Worm (Caenorhabditis elegans) whole organism, young adult: ENCODE measurements around the gene str-19.

Source experiments
- B0019.2 ChIP-seq: fragments of 200-800 bp; sonication (Bioruptor generic); conservative IDR thresholded peaks from 2 replicates; pipeline ENCODE4 v1.3.6; 2022; ENCODE audit warnings: missing genetic modification reagents, missing genetic modification characterization, missing compliant biosample characterization
- B0336.3 ChIP-seq: fragments of 200-800 bp; sonication (Bioruptor generic); IDR thresholded peaks from 2 replicates; pipeline ENCODE4 v1.3.6; 2022; ENCODE audit warnings: missing genetic modification characterization, missing compliant biosample characterization
- C06A6.2 ChIP-seq: fragments of 200-800 bp; sonication (Bioruptor generic); conservative IDR thresholded peaks from 2 replicates; pipeline ENCODE4 v1.3.6; 2022; ENCODE audit warnings: missing genetic modification characterization, missing compliant biosample characterization
- C17E4.6 ChIP-seq: fragments of 200-800 bp; sonication (Bioruptor generic); IDR thresholded peaks from 2 replicates; pipeline ENCODE4 v1.3.6; 2022; ENCODE audit warnings: missing genetic modification reagents, missing genetic modification characterization, missing compliant biosample characterization
- D2030.7 ChIP-seq: fragments of 200-800 bp; sonication (Bioruptor generic); IDR thresholded peaks from 2 replicates; pipeline ENCODE4 v1.3.6; 2022; ENCODE audit warnings: missing genetic modification reagents, missing genetic modification characterization, missing compliant biosample characterization
- F23B12.7 ChIP-seq: sonication (generic microtip); optimal IDR thresholded peaks from 2 replicates; lab custom pipeline; 2017; ENCODE audit warnings: missing genetic modification characterization, mild to moderate bottlenecking, missing compliant biosample characterization, antibody characterized with exemption, moderate library complexity; ENCODE audit not compliant: insufficient read depth
- F33H1.4 ChIP-seq: fragments of 200-800 bp; sonication (Bioruptor generic); IDR thresholded peaks from 2 replicates; pipeline ENCODE4 v1.3.6; 2022; ENCODE audit warnings: missing genetic modification reagents, missing genetic modification characterization, missing compliant biosample characterization
- F39B2.1 ChIP-seq: fragments of 200-800 bp; sonication (Bioruptor generic); IDR thresholded peaks from 2 replicates; pipeline ENCODE4 v1.3.6; 2022; ENCODE audit warnings: missing genetic modification reagents, missing genetic modification characterization, missing compliant biosample characterization
- F55B11.4 ChIP-seq: sonication (generic microtip); optimal IDR thresholded peaks from 2 replicates; lab custom pipeline; 2016; ENCODE audit warnings: missing compliant biosample characterization, missing genetic modification characterization, borderline replicate concordance; ENCODE audit not compliant: insufficient read depth
- F57A8.1 ChIP-seq: fragments of 200-800 bp; sonication (Bioruptor generic); optimal IDR thresholded peaks from 2 replicates; lab custom pipeline; 2018; ENCODE audit warnings: mild to moderate bottlenecking, missing genetic modification characterization, moderate library complexity, missing compliant biosample characterization
- Y53F4B.3 ChIP-seq: fragments of 200-800 bp; sonication (Bioruptor generic); IDR thresholded peaks from 2 replicates; pipeline ENCODE4 v1.3.6; 2022; ENCODE audit warnings: missing genetic modification reagents, missing genetic modification characterization, missing compliant biosample characterization
- Y53G8AR.9 ChIP-seq: fragments of 200-800 bp; sonication (Bioruptor generic); conservative IDR thresholded peaks from 2 replicates; pipeline ENCODE4 v1.3.6; 2022; ENCODE audit warnings: missing genetic modification reagents, missing genetic modification characterization, missing compliant biosample characterization
- Y56A3A.18 ChIP-seq: fragments of 200-800 bp; sonication (Bioruptor generic); IDR thresholded peaks from 2 replicates; pipeline ENCODE4 v1.3.6; 2022; ENCODE audit warnings: missing genetic modification reagents, missing genetic modification characterization, missing compliant biosample characterization
- ama-1 ChIP-seq, 3 experiments: fragments of 150-350 bp in 1 of 3; sonication (generic microtip) in 2 of 3; optimal IDR thresholded peaks; 2 replicates each; lab custom pipeline; 2014 to 2018; ENCODE audit warnings: missing biosample characterization in 2 of 3, missing genetic modification characterization in 2 of 3, missing genetic modification reagents in 2 of 3
- aptf-3 ChIP-seq: fragments of 200-800 bp; sonication (Bioruptor generic); IDR thresholded peaks from 2 replicates; pipeline ENCODE4 v1.3.6; 2022; ENCODE audit warnings: missing genetic modification characterization, missing compliant biosample characterization
- atf-7 ChIP-seq: sonication (generic microtip); optimal IDR thresholded peaks from 2 replicates; lab custom pipeline; 2017; ENCODE audit warnings: mild to moderate bottlenecking, missing genetic modification characterization, missing compliant biosample characterization
- athp-1 ChIP-seq: sonication (generic microtip); optimal IDR thresholded peaks from 2 replicates; lab custom pipeline; 2017; ENCODE audit warnings: mild to moderate bottlenecking, missing genetic modification characterization, missing compliant biosample characterization
- attf-5 ChIP-seq: fragments of 200-800 bp; sonication (Bioruptor generic); optimal IDR thresholded peaks from 2 replicates; lab custom pipeline; 2018; ENCODE audit warnings: mild to moderate bottlenecking, missing genetic modification characterization, missing compliant biosample characterization
- bed-1 ChIP-seq: fragments of 200-800 bp; sonication (Bioruptor generic); IDR thresholded peaks from 2 replicates; pipeline ENCODE4 v1.3.6; 2022; ENCODE audit warnings: missing genetic modification reagents, missing genetic modification characterization, missing compliant biosample characterization
- ceh-27 ChIP-seq: fragments of 200-800 bp; sonication (Bioruptor generic); optimal IDR thresholded peaks from 2 replicates; lab custom pipeline; 2018; ENCODE audit warnings: mild to moderate bottlenecking, missing genetic modification characterization, moderate library complexity, missing compliant biosample characterization
- ceh-40 ChIP-seq: fragments of 200-800 bp; sonication (Bioruptor generic); IDR thresholded peaks from 2 replicates; pipeline ENCODE4 v1.3.6; 2022; ENCODE audit warnings: missing genetic modification characterization, missing compliant biosample characterization
- ceh-58 ChIP-seq: fragments of 200-800 bp; sonication (Bioruptor generic); IDR thresholded peaks from 2 replicates; pipeline ENCODE4 v1.3.6; 2022; ENCODE audit warnings: missing genetic modification characterization, missing compliant biosample characterization
- die-1 ChIP-seq: sonication (generic microtip); optimal IDR thresholded peaks from 2 replicates; lab custom pipeline; 2016; ENCODE audit warnings: missing genotype, mild to moderate bottlenecking, missing genetic modification characterization, missing compliant biosample characterization
- dox-1 ChIP-seq: fragments of 200-800 bp; sonication (Bioruptor generic); IDR thresholded peaks from 2 replicates; pipeline ENCODE4 v1.3.6; 2022; ENCODE audit warnings: missing genetic modification reagents, missing genetic modification characterization, missing compliant biosample characterization
- egl-44 ChIP-seq: fragments of 200-800 bp; sonication (Bioruptor generic); IDR thresholded peaks from 2 replicates; pipeline ENCODE4 v1.3.6; 2022; ENCODE audit warnings: missing genetic modification reagents, missing genetic modification characterization, missing compliant biosample characterization
- hlh-26 ChIP-seq: fragments of 200-800 bp; sonication (Bioruptor generic); conservative IDR thresholded peaks from 2 replicates; pipeline ENCODE4 v1.3.6; 2022; ENCODE audit warnings: missing genetic modification reagents, missing genetic modification characterization, missing compliant biosample characterization
- hsf-1 ChIP-seq: fragments of 200-800 bp; sonication (Bioruptor generic); IDR thresholded peaks from 2 replicates; pipeline ENCODE4 v1.3.6; 2022; ENCODE audit warnings: missing genetic modification reagents, missing genetic modification characterization, missing compliant biosample characterization
- let-607 ChIP-seq, 2 experiments: fragments of 200-800 bp in 1 of 2; sonication (Bioruptor generic) in 1 of 2; sonication (generic microtip) in 1 of 2; optimal IDR thresholded peaks; 2 replicates each; lab custom pipeline; 2016 to 2018; ENCODE audit warnings: mild to moderate bottlenecking in 2 of 2, missing compliant biosample characterization in 2 of 2, missing genetic modification characterization in 2 of 2, moderate library complexity in 2 of 2, missing genotype in 1 of 2
- lin-54 ChIP-seq: fragments of 200-800 bp; sonication (Bioruptor generic); optimal IDR thresholded peaks from 2 replicates; lab custom pipeline; 2018; ENCODE audit warnings: mild to moderate bottlenecking, missing genetic modification characterization, missing compliant biosample characterization
- lir-1 ChIP-seq: fragments of 200-800 bp; sonication (Bioruptor generic); conservative IDR thresholded peaks from 2 replicates; pipeline ENCODE4 v1.3.6; 2022; ENCODE audit warnings: missing genetic modification reagents, missing genetic modification characterization, missing compliant biosample characterization
- madf-10 ChIP-seq: sonication (generic microtip); optimal IDR thresholded peaks from 2 replicates; lab custom pipeline; 2016; ENCODE audit warnings: mild to moderate bottlenecking, missing genetic modification characterization, missing compliant biosample characterization
- madf-6 ChIP-seq: fragments of 200-800 bp; sonication (Bioruptor generic); IDR thresholded peaks from 2 replicates; pipeline ENCODE4 v1.3.6; 2022; ENCODE audit warnings: missing genetic modification reagents, missing genetic modification characterization, missing compliant biosample characterization
- mel-28 ChIP-seq: sonication (generic microtip); optimal IDR thresholded peaks from 2 replicates; lab custom pipeline; 2016; ENCODE audit warnings: borderline replicate concordance, mild to moderate bottlenecking, missing genetic modification characterization, missing compliant biosample characterization
- mes-4 ChIP-seq: sonication (generic microtip); optimal IDR thresholded peaks from 2 replicates; lab custom pipeline; 2016; ENCODE audit warnings: missing genotype, missing genetic modification characterization, missing compliant biosample characterization
- nfya-1 ChIP-seq: sonication (generic microtip); optimal IDR thresholded peaks from 2 replicates; lab custom pipeline; 2017; ENCODE audit warnings: antibody characterized with exemption, missing compliant biosample characterization, missing genetic modification characterization, borderline replicate concordance; ENCODE audit not compliant: insufficient read depth
- nhr-120 ChIP-seq: fragments of 200-800 bp; sonication (Bioruptor generic); IDR thresholded peaks from 2 replicates; pipeline ENCODE4 v1.3.6; 2022; ENCODE audit warnings: missing genetic modification characterization, missing compliant biosample characterization
- nhr-90 ChIP-seq: sonication (generic microtip); optimal IDR thresholded peaks from 2 replicates; lab custom pipeline; 2016; ENCODE audit warnings: missing genotype, mild to moderate bottlenecking, missing genetic modification characterization, missing compliant biosample characterization
- pbrm-1 ChIP-seq: fragments of 200-800 bp; sonication (Bioruptor generic); IDR thresholded peaks from 2 replicates; pipeline ENCODE4 v1.3.6; 2022; ENCODE audit warnings: missing genetic modification reagents, missing genetic modification characterization, missing compliant biosample characterization
- pha-4 ChIP-seq: fragments of 150-350 bp; sonication (generic microtip); optimal IDR thresholded peaks from 2 replicates; lab custom pipeline; 2014; ENCODE audit warnings: missing biosample characterization, missing genetic modification reagents, missing genetic modification characterization
- rcor-1 ChIP-seq: fragments of 200-800 bp; sonication (Bioruptor generic); IDR thresholded peaks from 2 replicates; pipeline ENCODE4 v1.3.6; 2022; ENCODE audit warnings: missing genetic modification reagents, missing genetic modification characterization, missing compliant biosample characterization
- rpc-1 ChIP-seq, 2 experiments: fragments of 150-350 bp in 1 of 2; sonication (generic microtip) in 1 of 2; optimal IDR thresholded peaks; 2 replicates each; lab custom pipeline; 2014 to 2018; ENCODE audit warnings: missing biosample characterization in 1 of 2, missing genetic modification characterization in 1 of 2, missing genetic modification reagents in 1 of 2, missing genotype in 1 of 2
- sea-2 ChIP-seq: fragments of 200-800 bp; sonication (Bioruptor generic); IDR thresholded peaks from 2 replicates; pipeline ENCODE4 v1.3.6; 2022; ENCODE audit warnings: missing genetic modification characterization, missing compliant biosample characterization
- snpc-3.4 ChIP-seq: sonication (generic microtip); optimal IDR thresholded peaks from 2 replicates; lab custom pipeline; 2017; ENCODE audit warnings: missing genetic modification characterization, mild to moderate bottlenecking, missing compliant biosample characterization, antibody characterized with exemption, moderate library complexity, missing genotype, missing genetic modification reagents
- somi-1 ChIP-seq: fragments of 200-800 bp; sonication (Bioruptor generic); optimal IDR thresholded peaks from 2 replicates; lab custom pipeline; 2018; ENCODE audit warnings: mild to moderate bottlenecking, missing genetic modification characterization, missing compliant biosample characterization
- tbx-9 ChIP-seq: sonication (generic microtip); optimal IDR thresholded peaks from 2 replicates; lab custom pipeline; 2016; ENCODE audit warnings: borderline replicate concordance, missing genetic modification characterization, inconsistent platforms, missing compliant biosample characterization
- xnd-1 ChIP-seq: sonication (generic microtip); optimal IDR thresholded peaks from 2 replicates; lab custom pipeline; 2016; ENCODE audit warnings: missing genotype, missing genetic modification reagents, missing genetic modification characterization, missing compliant biosample characterization
- zim-3 ChIP-seq: sonication (generic microtip); optimal IDR thresholded peaks from 2 replicates; lab custom pipeline; 2017; ENCODE audit warnings: mild to moderate bottlenecking, missing genetic modification characterization, moderate library complexity, missing compliant biosample characterization
- ztf-18 ChIP-seq: sonication (generic microtip); optimal IDR thresholded peaks from 2 replicates; lab custom pipeline; 2016; ENCODE audit warnings: missing genotype, mild to moderate bottlenecking, missing genetic modification characterization, missing compliant biosample characterization

The str-19 gene

ce11 chrV:15766122-15766594, 21.9 kb upstream of the str-19 start, which contains the start of the genes haf-3 and F57A10.2 (continued):
- no peak for TF ChIP-seq ceh-40
- TF ChIP-seq F33H1.4 (GFP tag; lab: Robert Waterston, UW) = peak; percentile 68
- no peak for TF ChIP-seq tbx-9 (tag; lab: Kevin White, UChicago)
- TF ChIP-seq rcor-1 (GFP tag; lab: Robert Waterston, UW) = peak; percentile 90
- peak; percentile 50 for TF ChIP-seq attf-5 (GFP tag; lab: Kevin White, UChicago)
- peak; percentile 82 for TF ChIP-seq hsf-1
- TF ChIP-seq rpc-1 (optimal IDR thresholded peaks at IDR 0.05; lab: Kevin White, UChicago) = no peak
- TF ChIP-seq rpc-1 (tag; optimal IDR thresholded peaks at IDR 0.05; lab: Kevin White, UChicago) = no peak
- peak; percentile 83 for TF ChIP-seq snpc-3.4 (tag; lab: Kevin White, UChicago)
- TF ChIP-seq nfya-1 (tag; lab: Kevin White, UChicago) = no peak
- TF ChIP-seq hlh-26 (GFP tag; lab: Robert Waterston, UW) = no peak
- TF ChIP-seq madf-10 (tag; lab: Kevin White, UChicago) = peak; percentile 38
- peak; percentile 83 for TF ChIP-seq D2030.7 (GFP tag; lab: Robert Waterston, UW)
- TF ChIP-seq C06A6.2 (GFP tag; lab: Robert Waterston, UW) = peak; percentile 75
- no peak for TF ChIP-seq athp-1 (tag; lab: Kevin White, UChicago)
- TF ChIP-seq ceh-27 (GFP tag; lab: Kevin White, UChicago) = peak; percentile 65
- TF ChIP-seq F57A8.1 = no peak
- TF ChIP-seq somi-1 (GFP tag; lab: Kevin White, UChicago) = peak; percentile 31
- TF ChIP-seq die-1 (tag; lab: Kevin White, UChicago) = no peak
- TF ChIP-seq B0019.2 = no peak
- peak; percentile 92 for TF ChIP-seq pbrm-1
- TF ChIP-seq aptf-3 (GFP tag; lab: Robert Waterston, UW) = no peak
- TF ChIP-seq nhr-120 (GFP tag; lab: Robert Waterston, UW) = no peak
- no peak for TF ChIP-seq ama-1 (optimal IDR thresholded peaks at IDR 0.05; lab: Kevin White, UChicago)
- TF ChIP-seq ama-1 (GFP tag; optimal IDR thresholded peaks at IDR 0.05; lab: Kevin White, UChicago) = no peak
- no peak for TF ChIP-seq F55B11.4 (tag; lab: Kevin White, UChicago)
- TF ChIP-seq lin-54 (GFP tag; lab: Kevin White, UChicago) = peak; percentile 99
- TF ChIP-seq zim-3 (tag; lab: Kevin White, UChicago) = no peak
- TF ChIP-seq Y53F4B.3 (GFP tag; lab: Robert Waterston, UW) = no peak
- peak; percentile 71 for TF ChIP-seq Y56A3A.18 (GFP tag; lab: Robert Waterston, UW)
- TF ChIP-seq ceh-58 (GFP tag; lab: Robert Waterston, UW) = no peak
- TF ChIP-seq atf-7 (tag; lab: Kevin White, UChicago) = peak; percentile 55
- TF ChIP-seq madf-6 (GFP tag; lab: Robert Waterston, UW) = peak; percentile 85
- TF ChIP-seq lir-1 = peak; percentile 65; the same call in 1 of the 2 replicates
- no peak for TF ChIP-seq mel-28 (tag; lab: Kevin White, UChicago)
- peak; percentile 98 for TF ChIP-seq ztf-18
- TF ChIP-seq egl-44 = no peak
- TF ChIP-seq nhr-90 (tag; lab: Kevin White, UChicago) = no peak
- peak; percentile 91 for TF ChIP-seq Y53G8AR.9 (GFP tag; lab: Robert Waterston, UW)
- TF ChIP-seq dox-1 = peak; percentile 93
- TF ChIP-seq F39B2.1 = 0 out of 2 replicates have a peak, but pooled peaks have one; percentile 45
- TF ChIP-seq sea-2 (GFP tag; lab: Robert Waterston, UW) = no peak
- TF ChIP-seq F23B12.7 (tag; lab: Kevin White, UChicago) = peak; percentile 86
- TF ChIP-seq B0336.3 (GFP tag; lab: Robert Waterston, UW) = peak; percentile 86
- TF ChIP-seq C17E4.6 (GFP tag; lab: Robert Waterston, UW) = no peak
- TF ChIP-seq mes-4 (tag; lab: Kevin White, UChicago) = no peak
- TF ChIP-seq let-607 (tag; optimal IDR thresholded peaks at IDR 0.05; lab: Kevin White, UChicago) = peak in 1 of 2 experiments; percentile 71
- TF ChIP-seq pha-4 (tag; lab: Kevin White, UChicago) = peak; percentile 86
- peak; percentile 56 for TF ChIP-seq xnd-1 (tag; lab: Kevin White, UChicago)
- TF ChIP-seq bed-1 = no peak
